Fruit fly (Drosophila melanogaster) whole organism, embryonic: ENCODE results near the gene Ids.

Experiments used
- Bteb2 ChIP-seq: fragments of 200-800 bp; sonication (Bioruptor generic); optimal IDR thresholded peaks from 2 replicates; lab custom pipeline; 2016; ENCODE audit warnings: missing biosample characterization, missing genetic modification characterization
- CG12155 ChIP-seq: fragments of 200-800 bp; sonication (Bioruptor generic); optimal IDR thresholded peaks from 3 replicates; lab custom pipeline; 2016; ENCODE audit warnings: missing biosample characterization, missing genetic modification characterization
- CG16813 ChIP-seq: fragments of 200-800 bp; sonication (Bioruptor generic); IDR thresholded peaks from 3 replicates; pipeline ENCODE4 v1.3.6; 2022; ENCODE audit warnings: missing biosample characterization, missing genetic modification characterization; ENCODE audit not compliant: partially characterized antibody
- CG9876 ChIP-seq: fragments of 200-800 bp; sonication (Bioruptor generic); optimal IDR thresholded peaks from 2 replicates; lab custom pipeline; 2016; ENCODE audit warnings: missing biosample characterization, missing genetic modification characterization
- Dll ChIP-seq: fragments of 200-800 bp; sonication (Bioruptor generic); IDR thresholded peaks from 4 replicates; pipeline ENCODE4 v1.3.6; 2022; ENCODE audit warnings: missing biosample characterization, missing genetic modification characterization; ENCODE audit not compliant: partially characterized antibody
- Lhr ChIP-seq: fragments of 200-800 bp; sonication (Bioruptor generic); optimal IDR thresholded peaks from 3 replicates; lab custom pipeline; 2017; ENCODE audit warnings: mild to moderate bottlenecking, missing biosample characterization, missing genetic modification reagents, missing genetic modification characterization
- MESR4 ChIP-seq: fragments of 200-800 bp; sonication (Bioruptor generic); optimal IDR thresholded peaks from 2 replicates; lab custom pipeline; 2018; ENCODE audit warnings: missing biosample characterization, mild to moderate bottlenecking, missing genetic modification characterization, moderate library complexity
- Sin3A ChIP-seq: fragments of >200 bp; optimal IDR thresholded peaks from 2 replicates; lab custom pipeline; 2018
- maf-S ChIP-seq: fragments of 200-800 bp; sonication (Bioruptor generic); optimal IDR thresholded peaks from 2 replicates; lab custom pipeline; 2016; ENCODE audit warnings: missing biosample characterization, missing genetic modification characterization
- mam ChIP-seq: fragments of 200-800 bp; sonication (Bioruptor generic); optimal IDR thresholded peaks from 3 replicates; lab custom pipeline; 2016; ENCODE audit warnings: missing biosample characterization, missing genetic modification characterization

DNA sequence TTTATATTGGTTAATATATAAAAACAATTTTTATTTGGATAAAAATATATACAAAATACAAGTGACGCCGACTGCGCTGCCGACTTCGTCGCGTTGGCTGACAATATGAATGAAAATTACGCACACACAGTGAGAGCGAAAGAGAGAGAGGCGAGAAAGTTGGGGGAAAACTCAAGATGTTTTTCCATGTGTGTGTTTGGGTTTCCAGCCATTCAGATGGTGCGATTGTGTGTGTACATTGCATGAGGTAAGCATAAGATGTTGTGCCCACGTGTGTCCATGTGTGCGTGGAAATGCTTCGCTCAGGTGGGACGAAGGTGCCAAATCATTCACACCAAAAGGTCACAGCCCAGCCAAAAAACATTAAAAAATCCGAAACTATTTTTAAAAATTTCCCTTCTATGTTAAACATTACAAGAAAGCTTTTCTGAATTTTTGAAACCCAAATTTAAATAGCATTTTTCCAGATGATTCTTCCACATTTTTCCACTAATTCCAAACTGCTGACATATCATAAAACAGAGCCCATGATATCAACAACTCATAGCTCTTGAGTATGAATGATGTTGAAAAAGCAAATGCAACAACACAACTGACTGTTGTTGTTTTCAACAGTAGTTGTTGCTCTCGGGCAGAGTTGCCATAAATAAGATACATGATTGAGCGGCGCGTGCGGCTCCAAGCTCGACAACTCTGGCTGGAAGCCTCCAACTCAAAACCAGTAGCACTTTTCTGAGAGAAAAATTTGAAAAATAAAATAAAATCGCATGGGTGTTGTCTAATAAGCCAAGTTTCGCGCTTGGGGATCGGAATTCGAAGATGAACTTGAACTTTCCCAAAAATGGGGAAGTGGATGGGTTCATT, 41.5 kb downstream of the Ids start:
- TF ChIP-seq CG9876 (GFP tag; lab: Kevin White, UChicago) (no peak), MESR4 (no peak), Bteb2 (GFP tag; lab: Kevin White, UChicago) (no peak), CG12155 (GFP tag; lab: Kevin White, UChicago) (no peak), Dll (GFP tag; lab: Robert Waterston, UW) (no peak), mam (GFP tag; lab: Kevin White, UChicago) (peak; percentile 1), Lhr (no peak), Sin3A (lab: Kevin White, UChicago) (no peak), maf-S (GFP tag; lab: Kevin White, UChicago) (no peak), CG16813 (GFP tag; lab: Robert Waterston, UW) (no peak)
